Worm (Caenorhabditis elegans) whole organism, L3 larva: Measurements from ENCODE around the gene cutl-29.

Source experiments
- R02D3.7 ChIP-seq: fragments of 150-350 bp; optimal IDR thresholded peaks from 2 replicates; lab custom pipeline; 2014; ENCODE audit warnings: missing biosample characterization, missing genetic modification characterization
- aly-2 ChIP-seq: fragments of 150-350 bp; optimal IDR thresholded peaks from 2 replicates; lab custom pipeline; 2014; ENCODE audit warnings: missing biosample characterization, missing genetic modification characterization
- ama-1 ChIP-seq: fragments of 150-350 bp; optimal IDR thresholded peaks from 2 replicates; lab custom pipeline; 2018
- ceh-28 ChIP-seq: fragments of 150-350 bp; optimal IDR thresholded peaks from 2 replicates; lab custom pipeline; 2014; ENCODE audit warnings: missing biosample characterization, missing genetic modification reagents, missing genetic modification characterization
- ceh-9 ChIP-seq: sonication (generic microtip); optimal IDR thresholded peaks from 2 replicates; lab custom pipeline; 2018; ENCODE audit warnings: missing biosample characterization, missing genetic modification characterization
- egl-27 ChIP-seq: sonication (generic microtip); optimal IDR thresholded peaks from 4 replicates; lab custom pipeline; 2017; ENCODE audit warnings: missing biosample characterization, missing genetic modification reagents, missing genetic modification characterization
- egl-5 ChIP-seq: fragments of 150-350 bp; optimal IDR thresholded peaks from 2 replicates; lab custom pipeline; 2017; ENCODE audit warnings: missing biosample characterization, missing genetic modification reagents, missing genetic modification characterization, inconsistent platforms
- elt-1 ChIP-seq: fragments of 150-350 bp; optimal IDR thresholded peaks from 2 replicates; lab custom pipeline; 2014; ENCODE audit warnings: missing biosample characterization, missing genetic modification characterization
- elt-3 ChIP-seq, 3 experiments: fragments of 150-350 bp in 1 of 3; sonication (generic microtip) in 2 of 3; optimal IDR thresholded peaks; 2 replicates in 2 of 3; 4 replicates in 1 of 3; lab custom pipeline; 2014 to 2017; ENCODE audit warnings: missing biosample characterization in 3 of 3, missing genetic modification characterization in 3 of 3
- eor-1 ChIP-seq, 2 experiments: fragments of 150-350 bp; optimal IDR thresholded peaks; 2 replicates each; lab custom pipeline; 2014 to 2018; ENCODE audit warnings: missing biosample characterization in 2 of 2, missing genetic modification characterization in 2 of 2
- fkh-2 ChIP-seq: fragments of 150-350 bp; optimal IDR thresholded peaks from 2 replicates; lab custom pipeline; 2014; ENCODE audit warnings: missing biosample characterization, missing genetic modification reagents, missing genetic modification characterization
- fos-1 ChIP-seq: fragments of 150-350 bp; optimal IDR thresholded peaks from 2 replicates; lab custom pipeline; 2014; ENCODE audit warnings: missing biosample characterization, missing genetic modification characterization
- hmg-11 ChIP-seq: sonication (generic microtip); optimal IDR thresholded peaks from 2 replicates; lab custom pipeline; 2016; ENCODE audit warnings: missing genetic modification characterization, missing compliant biosample characterization
- jun-1 ChIP-seq: fragments of 150-350 bp; optimal IDR thresholded peaks from 2 replicates; lab custom pipeline; 2014; ENCODE audit warnings: missing biosample characterization, missing genetic modification reagents, missing genetic modification characterization
- lin-15B ChIP-seq: fragments of 150-350 bp; optimal IDR thresholded peaks from 2 replicates; lab custom pipeline; 2014; ENCODE audit warnings: missing biosample characterization, missing genetic modification characterization
- lsy-12 ChIP-seq: sonication (generic microtip); optimal IDR thresholded peaks from 2 replicates; lab custom pipeline; 2016; ENCODE audit warnings: mild to moderate bottlenecking, missing genetic modification characterization, missing compliant biosample characterization
- mml-1 ChIP-seq: fragments of 150-350 bp; sonication (generic microtip); optimal IDR thresholded peaks from 3 replicates; lab custom pipeline; 2014; ENCODE audit warnings: missing biosample characterization, missing genetic modification characterization
- nhr-11 ChIP-seq: fragments of 150-350 bp; optimal IDR thresholded peaks from 2 replicates; lab custom pipeline; 2014; ENCODE audit warnings: missing biosample characterization, missing genetic modification characterization
- nhr-12 ChIP-seq: fragments of 150-350 bp; optimal IDR thresholded peaks from 2 replicates; lab custom pipeline; 2014; ENCODE audit warnings: missing biosample characterization, missing genetic modification characterization
- nhr-23 ChIP-seq: fragments of 150-350 bp; optimal IDR thresholded peaks from 2 replicates; lab custom pipeline; 2014; ENCODE audit warnings: missing biosample characterization, missing genetic modification reagents, missing genetic modification characterization
- nhr-237 ChIP-seq: fragments of 150-350 bp; optimal IDR thresholded peaks from 2 replicates; lab custom pipeline; 2014; ENCODE audit warnings: missing biosample characterization, missing genetic modification characterization
- nhr-67 ChIP-seq: fragments of 150-350 bp; optimal IDR thresholded peaks from 2 replicates; lab custom pipeline; 2014; ENCODE audit warnings: missing biosample characterization, missing genetic modification characterization
- snpc-4 ChIP-seq: fragments of 150-350 bp; optimal IDR thresholded peaks from 2 replicates; lab custom pipeline; 2014; ENCODE audit warnings: missing biosample characterization, missing genetic modification characterization
- ztf-11 ChIP-seq: fragments of 150-350 bp; optimal IDR thresholded peaks from 2 replicates; lab custom pipeline; 2014; ENCODE audit warnings: missing biosample characterization, missing genetic modification characterization

The cutl-29 gene

DNA sequence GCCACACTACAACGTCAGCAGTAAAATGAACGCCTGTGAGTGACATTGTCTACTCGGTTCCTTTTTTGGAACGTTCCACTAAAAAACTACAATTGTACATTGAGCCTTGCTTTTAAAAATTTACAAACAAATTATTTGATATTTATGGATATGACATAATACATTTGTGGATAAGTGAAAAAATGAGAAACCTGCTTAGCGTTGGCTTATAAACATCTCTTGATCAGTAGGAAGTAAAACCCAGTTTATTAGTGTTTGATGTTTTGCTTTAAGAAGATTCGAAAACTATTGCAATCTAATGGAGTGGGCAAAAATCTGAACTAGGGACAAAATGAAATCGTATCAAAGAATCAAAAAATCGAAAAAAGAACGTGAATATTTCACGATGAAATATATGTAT lies 53.9 kb downstream of the cutl-29 start:
- TF ChIP-seq egl-5 (no peak), elt-3 (tag; optimal IDR thresholded peaks at IDR 0.05; lab: Kevin White, UChicago) (no peak), nhr-23 (no peak), jun-1 (tag; lab: Kevin White, UChicago) (no peak), eor-1 (tag; optimal IDR thresholded peaks at IDR 0.05; lab: Kevin White, UChicago) (no peak), ztf-11 (tag; lab: Kevin White, UChicago) (no peak), lsy-12 (no peak), fos-1 (tag; lab: Kevin White, UChicago) (no peak), mml-1 (no peak), ceh-9 (tag; lab: Kevin White, UChicago) (no peak), ama-1 (no peak), lin-15B (tag; lab: Kevin White, UChicago) (no peak), nhr-11 (no peak), nhr-12 (tag; lab: Kevin White, UChicago) (no peak)

DNA sequence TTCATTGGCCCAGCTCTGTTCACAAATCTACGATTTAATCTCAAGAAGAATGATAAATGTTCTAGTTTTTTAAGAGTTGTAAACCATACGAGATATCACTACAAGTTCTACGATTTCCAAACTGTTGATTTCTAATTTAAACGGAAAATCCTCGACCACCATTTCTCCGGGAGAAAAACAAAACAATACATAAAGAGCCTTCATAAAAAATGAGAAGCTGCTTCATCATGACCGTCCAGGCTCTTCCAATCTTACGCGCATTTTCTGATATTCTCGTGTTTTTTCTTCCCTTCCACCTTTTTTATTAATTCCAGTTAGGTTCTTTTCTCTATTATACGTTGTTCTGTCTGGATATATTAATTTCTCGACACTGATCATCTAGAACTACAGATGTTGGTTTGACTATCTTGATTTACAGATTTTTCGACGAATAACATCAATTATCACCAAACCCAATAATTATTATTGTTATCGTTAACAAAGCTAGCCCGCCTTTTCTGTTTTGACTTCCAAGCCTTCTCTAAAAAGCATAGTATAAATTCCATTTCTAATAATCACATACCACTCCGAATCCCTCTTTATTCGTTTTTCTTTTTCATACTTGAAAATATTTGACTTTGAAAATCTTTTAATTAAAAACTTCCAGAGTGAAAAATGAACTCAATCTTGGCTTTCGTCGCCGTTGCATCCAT lies 56.3 kb downstream of the cutl-29 start, which contains the start of gene C47D2.1:
C47D2.1 (plus strand) TSS at position 642 of the 692 bp plus-strand sequence.
- TF ChIP-seq lin-15B (tag; lab: Kevin White, UChicago), result no peak
- TF ChIP-seq egl-5, result no peak
- no peak for TF ChIP-seq nhr-12 (tag; lab: Kevin White, UChicago)
- no peak for TF ChIP-seq ceh-28
- no peak for TF ChIP-seq ama-1
- no peak for TF ChIP-seq fkh-2 (tag; lab: Kevin White, UChicago)
- TF ChIP-seq lsy-12, result no peak
- no peak for TF ChIP-seq nhr-237 (tag; lab: Kevin White, UChicago)
- TF ChIP-seq R02D3.7 (tag; lab: Kevin White, UChicago), result no peak
- no peak for TF ChIP-seq snpc-4 (tag; lab: Kevin White, UChicago)
- no peak for TF ChIP-seq egl-27 (tag; lab: Kevin White, UChicago)
- TF ChIP-seq elt-1, result no peak
- no peak for TF ChIP-seq nhr-67
- TF ChIP-seq ztf-11 (tag; lab: Kevin White, UChicago), result no peak
- no peak for TF ChIP-seq ceh-9 (tag; lab: Kevin White, UChicago)
- no peak for TF ChIP-seq hmg-11 (tag; lab: Kevin White, UChicago)
- TF ChIP-seq aly-2 (tag; lab: Kevin White, UChicago), result no peak
